Fruit fly (Drosophila melanogaster) whole organism, embryonic: Measurements from ENCODE around the gene CG14657.

Experiments used
- BtbVII ChIP-seq: fragments of 200-800 bp; sonication (Bioruptor generic); optimal IDR thresholded peaks from 3 replicates; lab custom pipeline; 2017; ENCODE audit warnings: missing biosample characterization, mild to moderate bottlenecking, missing genetic modification characterization
- CG10543 ChIP-seq: fragments of 200-800 bp; sonication (Bioruptor generic); optimal IDR thresholded peaks from 3 replicates; lab custom pipeline; 2017; ENCODE audit warnings: missing biosample characterization, mild to moderate bottlenecking, missing genetic modification characterization, moderate library complexity
- CG11247 ChIP-seq: fragments of 200-800 bp; sonication (Bioruptor generic); IDR thresholded peaks from 2 replicates; pipeline ENCODE4 v1.3.6; 2022; ENCODE audit warnings: missing biosample characterization, missing genetic modification characterization
- CG12071 ChIP-seq: fragments of 200-800 bp; sonication (Bioruptor generic); optimal IDR thresholded peaks from 3 replicates; lab custom pipeline; 2018; ENCODE audit warnings: missing biosample characterization, mild to moderate bottlenecking, missing genetic modification characterization
- CG14441 ChIP-seq: fragments of 200-800 bp; sonication (Bioruptor generic); IDR thresholded peaks from 2 replicates; pipeline ENCODE4 v1.3.6; 2022; ENCODE audit warnings: missing biosample characterization, missing genetic modification characterization
- CG15479 ChIP-seq: fragments of 200-800 bp; sonication (Bioruptor generic); optimal IDR thresholded peaks from 3 replicates; lab custom pipeline; 2019; ENCODE audit warnings: missing biosample characterization, mild to moderate bottlenecking, missing genetic modification characterization, moderate library complexity
- CG1603 ChIP-seq: fragments of 200-800 bp; sonication (Bioruptor generic); optimal IDR thresholded peaks from 2 replicates; lab custom pipeline; 2019; ENCODE audit warnings: missing biosample characterization, mild to moderate bottlenecking, missing genetic modification characterization, moderate library complexity
- CG16813 ChIP-seq: fragments of 200-800 bp; sonication (Bioruptor generic); IDR thresholded peaks from 3 replicates; pipeline ENCODE4 v1.3.6; 2022; ENCODE audit warnings: missing biosample characterization, missing genetic modification characterization; ENCODE audit not compliant: partially characterized antibody
- CG16815 ChIP-seq: fragments of 200-800 bp; sonication (Bioruptor generic); optimal IDR thresholded peaks from 3 replicates; lab custom pipeline; 2017; ENCODE audit warnings: missing biosample characterization, mild to moderate bottlenecking, missing genetic modification characterization
- CG2116 ChIP-seq: fragments of 200-800 bp; sonication (Bioruptor generic); optimal IDR thresholded peaks from 3 replicates; lab custom pipeline; 2018; ENCODE audit warnings: missing biosample characterization, mild to moderate bottlenecking, missing genetic modification characterization
- CG2202 ChIP-seq: fragments of 200-800 bp; sonication (Bioruptor generic); optimal IDR thresholded peaks from 2 replicates; lab custom pipeline; 2018; ENCODE audit warnings: missing biosample characterization, mild to moderate bottlenecking, missing genetic modification characterization
- CG3281 ChIP-seq: fragments of 200-800 bp; sonication (Bioruptor generic); optimal IDR thresholded peaks from 3 replicates; lab custom pipeline; 2017; ENCODE audit warnings: missing biosample characterization, mild to moderate bottlenecking, missing genetic modification characterization
- CG6272 ChIP-seq: fragments of 200-800 bp; sonication (Bioruptor generic); IDR thresholded peaks from 2 replicates; pipeline ENCODE4 v1.3.6; 2022; ENCODE audit warnings: missing biosample characterization, missing genetic modification characterization
- CG6654 ChIP-seq: fragments of 200-800 bp; sonication (Bioruptor generic); optimal IDR thresholded peaks from 2 replicates; lab custom pipeline; 2017; ENCODE audit warnings: missing biosample characterization, mild to moderate bottlenecking, missing genetic modification characterization
- CG6683 ChIP-seq: fragments of 200-800 bp; sonication (Bioruptor generic); optimal IDR thresholded peaks from 2 replicates; lab custom pipeline; 2017; ENCODE audit warnings: missing biosample characterization, mild to moderate bottlenecking, missing genetic modification characterization, missing genetic modification reagents
- CG6813 ChIP-seq: fragments of 200-800 bp; sonication (Bioruptor generic); optimal IDR thresholded peaks from 2 replicates; lab custom pipeline; 2017; ENCODE audit warnings: missing biosample characterization, missing genetic modification characterization, mild to moderate bottlenecking, moderate library complexity, missing genetic modification reagents
- CG6854 ChIP-seq: fragments of 200-800 bp; sonication (Bioruptor generic); optimal IDR thresholded peaks from 3 replicates; lab custom pipeline; 2017; ENCODE audit warnings: missing biosample characterization, mild to moderate bottlenecking, missing genetic modification characterization
- CG8089 ChIP-seq: fragments of 200-800 bp; sonication (Bioruptor generic); optimal IDR thresholded peaks from 3 replicates; lab custom pipeline; 2016; ENCODE audit warnings: missing biosample characterization, missing genetic modification characterization
- CG8924 ChIP-seq: fragments of 200-800 bp; optimal IDR thresholded peaks from 3 replicates; lab custom pipeline; 2019; ENCODE audit warnings: missing biosample characterization, mild to moderate bottlenecking, missing genetic modification characterization, moderate library complexity
- CG9876 ChIP-seq: fragments of 200-800 bp; sonication (Bioruptor generic); optimal IDR thresholded peaks from 2 replicates; lab custom pipeline; 2016; ENCODE audit warnings: missing biosample characterization, missing genetic modification characterization
- Deaf1 ChIP-seq: fragments of 200-800 bp; optimal IDR thresholded peaks from 3 replicates; lab custom pipeline; 2019; ENCODE audit warnings: missing biosample characterization, mild to moderate bottlenecking, missing genetic modification characterization, moderate library complexity
- Dip3 ChIP-seq: fragments of 200-800 bp; sonication (Bioruptor generic); optimal IDR thresholded peaks from 3 replicates; lab custom pipeline; 2016; ENCODE audit warnings: missing biosample characterization, missing genetic modification characterization
- Eip74EF ChIP-seq, 2 experiments: fragments of 200-800 bp in 1 of 2; fragments of >200 bp in 1 of 2; sonication (Bioruptor generic) in 1 of 2; optimal IDR thresholded peaks; 2 replicates each; lab custom pipeline; 2017 to 2019; ENCODE audit warnings: missing biosample characterization in 2 of 2, missing genetic modification characterization in 2 of 2, mild to moderate bottlenecking in 1 of 2, moderate library complexity in 1 of 2
- HmgZ ChIP-seq: fragments of 200-800 bp; sonication (Bioruptor generic); optimal IDR thresholded peaks from 2 replicates; lab custom pipeline; 2018; ENCODE audit warnings: missing biosample characterization, mild to moderate bottlenecking, missing genetic modification characterization
- Hr39 ChIP-seq: fragments of >200 bp; optimal IDR thresholded peaks from 2 replicates; lab custom pipeline; 2017
- Hr78 ChIP-seq, 2 experiments: fragments of 200-800 bp in 1 of 2; fragments of >200 bp in 1 of 2; sonication (Bioruptor generic) in 1 of 2; optimal IDR thresholded peaks; 2 replicates each; lab custom pipeline; 2017 to 2019; ENCODE audit warnings: missing biosample characterization in 2 of 2, missing genetic modification characterization in 2 of 2, mild to moderate bottlenecking in 1 of 2, moderate library complexity in 1 of 2
- Med ChIP-seq: fragments of 200-800 bp; sonication (Bioruptor generic); peaks from one replicate; lab custom pipeline; 2016; ENCODE audit warnings: missing biosample characterization, missing genetic modification characterization, mild to moderate bottlenecking, inconsistent platforms, moderate library complexity
- amos ChIP-seq: fragments of 200-800 bp; sonication (Bioruptor generic); IDR thresholded peaks from 2 replicates; pipeline ENCODE4 v1.3.6; 2022; ENCODE audit warnings: missing biosample characterization, missing genetic modification characterization; ENCODE audit not compliant: partially characterized antibody
- ato ChIP-seq: fragments of 200-800 bp; sonication (Bioruptor generic); IDR thresholded peaks from 2 replicates; pipeline ENCODE4 v1.3.6; 2022; ENCODE audit warnings: missing biosample characterization, missing genetic modification characterization; ENCODE audit not compliant: partially characterized antibody
- btn ChIP-seq: fragments of 200-800 bp; sonication (Bioruptor generic); optimal IDR thresholded peaks from 2 replicates; lab custom pipeline; 2016; ENCODE audit warnings: missing biosample characterization, missing genetic modification characterization
- dati ChIP-seq: fragments of 200-800 bp; sonication (Bioruptor generic); IDR thresholded peaks from 2 replicates; pipeline ENCODE4 v1.3.6; 2022; ENCODE audit warnings: missing biosample characterization, missing genetic modification characterization
- eve ChIP-seq, 2 experiments: fragments of >200 bp; optimal IDR thresholded peaks; 2 replicates each; lab custom pipeline; 2017; ENCODE audit warnings: missing biosample characterization in 2 of 2, missing genetic modification characterization in 2 of 2
- ewg ChIP-seq: fragments of 200-800 bp; sonication (Bioruptor generic); optimal IDR thresholded peaks from 3 replicates; lab custom pipeline; 2017; ENCODE audit warnings: mild to moderate bottlenecking, missing biosample characterization, missing genetic modification reagents, missing genetic modification characterization
- fd64A ChIP-seq: fragments of 200-800 bp; sonication (Bioruptor generic); optimal IDR thresholded peaks from 3 replicates; lab custom pipeline; 2018; ENCODE audit warnings: missing biosample characterization, mild to moderate bottlenecking, missing genetic modification characterization
- grau ChIP-seq: fragments of 200-800 bp; optimal IDR thresholded peaks from 3 replicates; lab custom pipeline; 2019; ENCODE audit warnings: missing biosample characterization, mild to moderate bottlenecking, missing genetic modification characterization, moderate library complexity
- gsb ChIP-seq: fragments of 200-800 bp; sonication (Bioruptor generic); IDR thresholded peaks from 2 replicates; pipeline ENCODE4 v1.3.6; 2022; ENCODE audit warnings: missing biosample characterization, missing genetic modification characterization
- hth ChIP-seq: fragments of >200 bp; optimal IDR thresholded peaks from 2 replicates; lab custom pipeline; 2017; ENCODE audit warnings: inconsistent platforms
- insv ChIP-seq, 2 experiments: fragments of 200-800 bp; sonication (Bioruptor generic); optimal IDR thresholded peaks; 3 replicates each; lab custom pipeline; 2016 to 2018; ENCODE audit warnings: missing biosample characterization in 2 of 2, missing genetic modification characterization in 2 of 2
- lilli ChIP-seq: fragments of 200-800 bp; sonication (Bioruptor generic); optimal IDR thresholded peaks from 3 replicates; lab custom pipeline; 2016; ENCODE audit warnings: missing biosample characterization, missing genetic modification characterization
- lola ChIP-seq, 3 experiments: fragments of >200 bp in 2 of 3; fragments of 200-800 bp in 1 of 3; sonication (Bioruptor generic) in 1 of 3; optimal IDR thresholded peaks; 2 replicates each; lab custom pipeline; 2017 to 2019; ENCODE audit warnings: missing biosample characterization in 3 of 3, missing genetic modification characterization in 3 of 3, mild to moderate bottlenecking in 1 of 3, moderate library complexity in 1 of 3
- lov ChIP-seq, 2 experiments: fragments of 200-800 bp in 1 of 2; fragments of >200 bp in 1 of 2; sonication (Bioruptor generic) in 1 of 2; IDR thresholded peaks in 1 of 2; optimal IDR thresholded peaks in 1 of 2; 2 replicates in 1 of 2; 3 replicates in 1 of 2; pipeline versions ENCODE4 v1.3.6 to Lab custom; 2017 to 2022; ENCODE audit warnings: missing biosample characterization in 1 of 2, missing genetic modification characterization in 1 of 2
- nerfin-2 ChIP-seq: fragments of 200-800 bp; sonication (Bioruptor generic); IDR thresholded peaks from 2 replicates; pipeline ENCODE4 v1.3.6; 2022; ENCODE audit warnings: missing biosample characterization, missing genetic modification characterization; ENCODE audit not compliant: partially characterized antibody
- psq ChIP-seq: fragments of 200-800 bp; sonication (Bioruptor generic); optimal IDR thresholded peaks from 2 replicates; lab custom pipeline; 2017; ENCODE audit warnings: missing biosample characterization, missing genetic modification characterization
- run ChIP-seq: fragments of 200-800 bp; sonication (Bioruptor generic); optimal IDR thresholded peaks from 3 replicates; lab custom pipeline; 2018; ENCODE audit warnings: missing biosample characterization, mild to moderate bottlenecking, missing genetic modification characterization
- schlank ChIP-seq: fragments of 200-800 bp; sonication (Bioruptor generic); optimal IDR thresholded peaks from 2 replicates; lab custom pipeline; 2018; ENCODE audit warnings: missing biosample characterization, mild to moderate bottlenecking, missing genetic modification characterization
- seq ChIP-seq: fragments of 200-800 bp; sonication (Bioruptor generic); IDR thresholded peaks from 2 replicates; pipeline ENCODE4 v1.3.6; 2022; ENCODE audit warnings: missing biosample characterization, missing genetic modification characterization
- tgo ChIP-seq: fragments of 200-800 bp; sonication (Bioruptor generic); IDR thresholded peaks from 3 replicates; pipeline ENCODE4 v1.3.6; 2022; ENCODE audit warnings: missing biosample characterization, missing genetic modification characterization
- trem ChIP-seq: fragments of 200-800 bp; optimal IDR thresholded peaks from 3 replicates; lab custom pipeline; 2019; ENCODE audit warnings: missing biosample characterization, mild to moderate bottlenecking, missing genetic modification characterization, moderate library complexity
- zf30C ChIP-seq: fragments of 200-800 bp; sonication (Bioruptor generic); optimal IDR thresholded peaks from 3 replicates; lab custom pipeline; 2018; ENCODE audit warnings: missing biosample characterization, mild to moderate bottlenecking, missing genetic modification characterization

Gene CG14657

DNA sequence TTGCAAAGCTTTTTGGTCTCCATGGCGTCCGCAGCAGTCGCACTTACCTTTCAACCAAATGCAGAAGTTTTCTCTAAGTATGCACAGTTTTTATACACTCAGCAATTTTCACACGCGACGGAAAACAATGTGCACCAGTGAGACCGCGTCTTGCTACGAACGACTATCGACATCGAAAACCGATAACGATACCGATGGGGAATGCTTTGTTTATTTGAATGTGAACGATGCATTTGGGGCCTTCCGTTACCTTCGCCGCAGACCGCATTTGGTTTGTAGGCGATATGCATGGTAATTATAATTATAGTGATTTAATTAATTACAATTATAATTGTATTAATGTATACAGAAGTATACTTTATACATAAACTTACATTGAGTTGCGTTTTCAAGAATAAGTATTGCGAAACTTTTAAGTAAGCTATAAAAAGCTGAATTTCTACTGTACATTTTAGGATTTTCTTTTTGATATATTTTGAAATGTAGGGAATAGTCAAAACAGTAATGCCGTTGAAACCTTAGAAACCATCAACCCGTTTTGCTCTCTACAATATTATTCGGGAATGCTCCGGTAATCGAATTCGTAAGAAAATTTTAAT, 9.2 kb downstream of the CG14657 start, which contains the start of the genes Hus1-like and ctrip (continued):
- TF ChIP-seq gsb (GFP tag; lab: Robert Waterston, UW) (no peak), insv (GFP tag; optimal IDR thresholded peaks at IDR 0.05; lab: Kevin White, UChicago) (no peak), schlank (no peak), CG1603 (peak; percentile 72), CG6854 (no peak), eve (GFP tag; optimal IDR thresholded peaks at IDR 0.05; lab: Kevin White, UChicago) (no peak), run (tag; lab: Kevin White, UChicago) (no peak), amos (GFP tag; lab: Robert Waterston, UW) (peak; percentile 69), BtbVII (peak; percentile 7), ewg (GFP tag; lab: Kevin White, UChicago) (no peak), Med (GFP tag; lab: Kevin White, UChicago) (peak; percentile 86), CG6813 (peak; percentile 46), lilli (GFP tag; lab: Kevin White, UChicago) (peak; percentile 15), grau (no peak), hth (lab: Kevin White, UChicago) (no peak), seq (GFP tag; lab: Robert Waterston, UW) (no peak), CG11247 (GFP tag; lab: Robert Waterston, UW) (no peak), psq (GFP tag; lab: Kevin White, UChicago) (no peak), CG2202 (tag; lab: Kevin White, UChicago) (no peak), Hr78 (GFP tag; optimal IDR thresholded peaks at IDR 0.05; lab: Kevin White, UChicago) (no peak), CG9876 (peak; percentile 7), trem (tag; lab: Kevin White, UChicago) (peak; percentile 32), HmgZ (tag; lab: Kevin White, UChicago) (peak; percentile 19), CG2116 (GFP tag; lab: Kevin White, UChicago) (peak; percentile 45), CG14441 (GFP tag; lab: Robert Waterston, UW) (0 out of 2 replicates have a peak, but pooled peaks have one; percentile 5), CG16815 (GFP tag; lab: Kevin White, UChicago) (no peak), ato (GFP tag; lab: Robert Waterston, UW) (peak; percentile 71), nerfin-2 (peak; percentile 51), lola (GFP tag; optimal IDR thresholded peaks at IDR 0.05; lab: Kevin White, UChicago) (no peak), CG12071 (GFP tag; lab: Kevin White, UChicago) (peak; percentile 16), Deaf1 (tag; lab: Kevin White, UChicago) (peak; percentile 42), CG8089 (GFP tag; lab: Kevin White, UChicago) (no peak), Eip74EF (GFP tag; optimal IDR thresholded peaks at IDR 0.05; lab: Kevin White, UChicago) (peak in 1 of 2 experiments; percentile 29), Hr39 (lab: Kevin White, UChicago) (no peak), lov (optimal IDR thresholded peaks at IDR 0.05; lab: Kevin White, UChicago) (no peak), lov (GFP tag; IDR thresholded peaks at IDR 0.05; lab: Robert Waterston, UW) (no peak), zf30C (GFP tag; lab: Kevin White, UChicago) (no peak), CG3281 (GFP tag; lab: Kevin White, UChicago) (no peak), CG6272 (GFP tag; lab: Robert Waterston, UW) (peak; percentile 47; the same call in 1 of the 2 replicates), dati (GFP tag; lab: Robert Waterston, UW) (no peak), CG16813 (peak; percentile 57; the same call in 2 of the 3 replicates), btn (GFP tag; lab: Kevin White, UChicago) (no peak), CG6654 (GFP tag; lab: Kevin White, UChicago) (no peak), tgo (GFP tag; lab: Robert Waterston, UW) (no peak), CG15479 (GFP tag; lab: Kevin White, UChicago) (no peak), CG10543 (GFP tag; lab: Kevin White, UChicago) (peak; percentile 2), CG6683 (no peak), CG8924 (tag; lab: Kevin White, UChicago) (peak; percentile 37), Dip3 (no peak), fd64A (no peak)
